Worm (Caenorhabditis elegans) whole organism, dauer: Measurements from ENCODE around the gene C06A1.6.

ENCODE experiments used
- unc-62 ChIP-seq: sonication (generic microtip); optimal IDR thresholded peaks from 2 replicates; lab custom pipeline; 2017; ENCODE audit warnings: missing biosample characterization, missing genetic modification reagents, missing genetic modification characterization

C06A1.6 gene

DNA sequence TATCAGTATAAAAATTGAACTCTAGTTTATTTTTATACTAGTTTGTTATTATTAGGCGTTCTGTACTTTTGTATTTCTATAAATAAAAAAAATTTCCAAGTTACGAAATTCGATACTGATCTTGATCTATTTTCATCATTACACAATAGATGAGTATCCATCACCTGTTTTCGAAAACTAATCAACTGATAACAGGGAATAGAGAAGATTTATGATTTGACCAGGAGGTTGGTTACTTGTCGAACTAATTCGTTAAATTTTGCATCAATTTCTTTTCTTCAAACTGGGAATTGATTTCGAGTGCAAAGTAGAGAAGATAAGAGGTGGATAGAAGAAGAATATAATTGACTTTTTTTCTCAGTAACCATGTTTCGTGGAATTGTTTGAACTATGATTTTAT is 49.1 kb downstream of the C06A1.6 start:
- TF ChIP-seq unc-62 (GFP tag; lab: Kevin White, UChicago) = no peak
